Worm (Caenorhabditis elegans): ENCODE measurements around the gene T12C9.7.

ce11 chrII:4478303-4478702, 17.6 kb upstream of the T12C9.7 start, which contains the start of gene T05C1.1:
- TF ChIP-seq W03F9.2 (tag; optimal IDR thresholded peaks at IDR 0.05) (no peak), him-1 (tag; optimal IDR thresholded peaks at IDR 0.05) (no peak)
